Worm (Caenorhabditis elegans): ENCODE data around the gene twk-9.
A peak's percentile ranks its signal among the peaks of the same experiment; 100 is the strongest.

Gene twk-9

ce11 chrIV:9668103-9668672 lies 24.8 kb upstream of the twk-9 start:
- TF ChIP-seq mep-1 (tag; optimal IDR thresholded peaks at IDR 0.05) = no peak
- TF ChIP-seq drap-1 (GFP tag; optimal IDR thresholded peaks at IDR 0.05) = no peak
- TF ChIP-seq ces-1 (GFP tag; optimal IDR thresholded peaks at IDR 0.05) = no peak

ce11 chrIV:9669969-9670368 lies 23.0 kb upstream of the twk-9 start:
- no peak for TF ChIP-seq elt-1 (tag; optimal IDR thresholded peaks at IDR 0.05; ENCODE audit: borderline replicate concordance, insufficient read depth)
- TF ChIP-seq cnd-1 (tag; optimal IDR thresholded peaks at IDR 0.05) = no peak
- no peak for TF ChIP-seq tbx-8 (GFP tag; optimal IDR thresholded peaks at IDR 0.05)
- no peak for TF ChIP-seq mab-5 (tag; optimal IDR thresholded peaks at IDR 0.05)

ce11 chrIV:9671001-9671652 lies 21.8 kb upstream of the twk-9 start:
- TF ChIP-seq hlh-1 (tag; optimal IDR thresholded peaks at IDR 0.05) (peak; percentile 7), ceh-43 (GFP tag; optimal IDR thresholded peaks at IDR 0.05) (no peak)

ce11 chrIV:9672434-9672833 lies 20.5 kb upstream of the twk-9 start:
- TF ChIP-seq drap-1 (GFP tag; optimal IDR thresholded peaks at IDR 0.05) = no peak
- no peak for TF ChIP-seq pha-4 (tag; optimal IDR thresholded peaks at IDR 0.05)
- TF ChIP-seq tbx-8 (GFP tag; optimal IDR thresholded peaks at IDR 0.05) = no peak
- no peak for TF ChIP-seq elt-3 (tag; optimal IDR thresholded peaks at IDR 0.05)
- no peak for TF ChIP-seq snpc-4 (tag; optimal IDR thresholded peaks at IDR 0.05)

ce11 chrIV:9673206-9673605 lies 19.8 kb upstream of the twk-9 start:
- TF ChIP-seq elt-1 (tag; optimal IDR thresholded peaks at IDR 0.05; ENCODE audit: borderline replicate concordance, insufficient read depth) = no peak

- TF ChIP-seq bed-3 (GFP tag; optimal IDR thresholded peaks at IDR 0.05) (no peak), M03D4.4 (tag; optimal IDR thresholded peaks at IDR 0.05) (no peak), zip-8 (tag; optimal IDR thresholded peaks at IDR 0.05) (no peak), sptf-1 (tag; optimal IDR thresholded peaks at IDR 0.05) (no peak), nhr-76 (tag; optimal IDR thresholded peaks at IDR 0.05) (no peak), nhr-2 (tag; optimal IDR thresholded peaks at IDR 0.05) (no peak), elt-3 (tag; optimal IDR thresholded peaks at IDR 0.05) (no peak), snpc-4 (tag; optimal IDR thresholded peaks at IDR 0.05) (no peak)
Observed at ce11 chrIV:9673683-9674336, 19.2 kb upstream of the twk-9 start.

ce11 chrIV:9675572-9675971 lies 17.4 kb upstream of the twk-9 start, which contains the start of gene nhr-34:
Gene nhr-34 (minus strand): TSS chrIV:9675672.
- TF ChIP-seq ces-1 (GFP tag; optimal IDR thresholded peaks at IDR 0.05) = peak; percentile 27
- TF ChIP-seq lin-32 (GFP tag; optimal IDR thresholded peaks at IDR 0.05) = no peak

ce11 chrIV:9676535-9676934 lies 16.4 kb upstream of the twk-9 start:
- no peak for TF ChIP-seq nhr-12 (tag; optimal IDR thresholded peaks at IDR 0.05)

- TF ChIP-seq nhr-28 (tag; optimal IDR thresholded peaks at IDR 0.05) = no peak
- no peak for TF ChIP-seq unc-39 (tag; optimal IDR thresholded peaks at IDR 0.05)
- no peak for TF ChIP-seq nhr-12 (tag; optimal IDR thresholded peaks at IDR 0.05)
- no peak for TF ChIP-seq nhr-237 (tag; optimal IDR thresholded peaks at IDR 0.05)
- peak; percentile 78 for TF ChIP-seq ces-1 (GFP tag; optimal IDR thresholded peaks at IDR 0.05)
- TF ChIP-seq nhr-76 (tag; optimal IDR thresholded peaks at IDR 0.05) = no peak
- no peak for TF ChIP-seq mab-5 (tag; optimal IDR thresholded peaks at IDR 0.05)
- peak; percentile 18 for TF ChIP-seq unc-62 (GFP tag; optimal IDR thresholded peaks at IDR 0.05)
- peak; percentile 15 for TF ChIP-seq mep-1 (tag; optimal IDR thresholded peaks at IDR 0.05)
- TF ChIP-seq mls-2 (tag; optimal IDR thresholded peaks at IDR 0.05) = no peak
- TF ChIP-seq zip-8 (tag; optimal IDR thresholded peaks at IDR 0.05) = no peak
- TF ChIP-seq hlh-1 (tag; optimal IDR thresholded peaks at IDR 0.05) = no peak
- TF ChIP-seq blmp-1 (tag; optimal IDR thresholded peaks at IDR 0.05) = peak; percentile 86
Observed at ce11 chrIV:9677226-9677992, 15.6 kb upstream of the twk-9 start.

All from whole organism, mixed stage, embryonic.